Worm (Caenorhabditis elegans) whole organism, midembryonic: Measurements from ENCODE around the gene ugt-44.

Source experiments
- T22C8.4 ChIP-seq: fragments of 200-800 bp; sonication (Bioruptor generic); IDR thresholded peaks from 2 replicates; pipeline ENCODE4 v1.3.6; 2022; ENCODE audit warnings: missing genetic modification characterization, missing compliant biosample characterization
- cog-1 ChIP-seq: sonication (generic microtip); optimal IDR thresholded peaks from 2 replicates; lab custom pipeline; 2016; ENCODE audit warnings: missing genetic modification characterization, missing compliant biosample characterization
- flt-1 ChIP-seq: fragments of 200-800 bp; sonication (Bioruptor generic); IDR thresholded peaks from 2 replicates; pipeline ENCODE4 v1.3.6; 2022; ENCODE audit warnings: missing genetic modification characterization, missing compliant biosample characterization
- klf-2 ChIP-seq: fragments of 200-800 bp; sonication (Bioruptor generic); conservative IDR thresholded peaks from 2 replicates; pipeline ENCODE4 v1.3.6; 2022; ENCODE audit warnings: missing genetic modification reagents, missing genetic modification characterization, missing compliant biosample characterization
- med-1 ChIP-seq: sonication (generic microtip); optimal IDR thresholded peaks from 2 replicates; lab custom pipeline; 2017; ENCODE audit warnings: missing genetic modification characterization, mild to moderate bottlenecking, missing compliant biosample characterization, antibody characterized with exemption, missing genetic modification reagents; ENCODE audit not compliant: insufficient read depth
- ref-1 ChIP-seq: fragments of 200-800 bp; sonication (Bioruptor generic); conservative IDR thresholded peaks from 2 replicates; pipeline ENCODE4 v1.3.6; 2022; ENCODE audit warnings: missing genetic modification reagents, missing genetic modification characterization, missing compliant biosample characterization
- tab-1 ChIP-seq: fragments of 200-800 bp; sonication (Bioruptor generic); IDR thresholded peaks from 2 replicates; pipeline ENCODE4 v1.3.6; 2022; ENCODE audit warnings: missing genetic modification characterization, missing compliant biosample characterization
- ztf-23 ChIP-seq: fragments of 200-800 bp; sonication (Bioruptor generic); IDR thresholded peaks from 2 replicates; pipeline ENCODE4 v1.3.6; 2022; ENCODE audit warnings: missing genetic modification reagents, missing genetic modification characterization, missing compliant biosample characterization
- ztf-29 ChIP-seq: fragments of 200-800 bp; sonication (Bioruptor generic); IDR thresholded peaks from 2 replicates; pipeline ENCODE4 v1.3.6; 2022; ENCODE audit warnings: missing genetic modification reagents, missing genetic modification characterization, missing compliant biosample characterization

The ugt-44 gene

DNA sequence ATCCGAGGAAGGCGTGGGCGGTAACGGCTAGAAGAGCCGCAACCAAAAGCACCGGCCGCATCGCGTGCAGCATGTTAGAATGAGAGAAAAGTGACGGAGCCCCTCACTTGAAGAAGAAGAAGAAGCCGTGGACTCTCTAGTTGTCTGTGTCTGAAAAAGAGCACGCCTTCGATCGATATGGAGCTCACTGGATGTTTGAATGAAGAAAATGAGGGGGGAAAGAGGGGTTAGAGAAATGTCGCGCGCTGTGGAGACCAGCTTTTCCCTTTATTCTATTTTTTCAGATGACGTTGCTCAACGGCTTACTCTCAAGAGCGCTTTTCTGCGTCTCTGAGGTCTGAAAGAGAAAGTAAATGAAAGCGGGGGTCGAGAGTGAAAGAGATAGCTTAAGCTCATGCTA lies 12.2 kb downstream of the ugt-44 start, which contains the start of gene egl-21:
Gene egl-21, minus strand, starts transcription at position 150 of the 400 bp plus-strand sequence.
- TF ChIP-seq ztf-23 (GFP tag; lab: Robert Waterston, UW), result no peak
- no peak for TF ChIP-seq tab-1 (GFP tag; lab: Robert Waterston, UW)
- TF ChIP-seq med-1, result no peak
- TF ChIP-seq ref-1, result no peak
- TF ChIP-seq klf-2, result no peak
- TF ChIP-seq flt-1 (GFP tag; lab: Robert Waterston, UW), result no peak
- no peak for TF ChIP-seq ztf-29 (GFP tag; lab: Robert Waterston, UW)
- no peak for TF ChIP-seq cog-1
- TF ChIP-seq T22C8.4 (GFP tag; lab: Robert Waterston, UW), result no peak

DNA sequence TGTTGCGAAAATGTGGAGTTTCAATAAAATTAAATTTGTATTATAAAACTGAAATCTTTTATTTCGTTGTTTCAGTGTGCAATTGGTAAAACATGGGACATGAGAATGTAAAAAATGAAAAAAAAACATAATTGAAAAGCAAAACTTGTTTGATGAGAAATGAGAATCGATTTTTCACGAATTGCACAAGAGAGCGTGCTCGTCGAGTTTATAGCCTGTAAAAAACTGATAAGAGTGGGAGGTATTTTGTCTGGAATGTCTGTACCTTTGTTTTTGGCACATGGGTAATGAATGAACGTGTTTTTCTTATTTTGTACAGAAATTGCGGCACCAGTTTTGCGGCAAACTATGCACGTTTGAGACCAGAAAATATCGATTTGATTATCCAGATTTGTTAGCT lies 13.0 kb downstream of the ugt-44 start:
- TF ChIP-seq klf-2 (no peak), cog-1 (no peak), tab-1 (GFP tag; lab: Robert Waterston, UW) (no peak), med-1 (no peak), T22C8.4 (GFP tag; lab: Robert Waterston, UW) (no peak), ztf-29 (GFP tag; lab: Robert Waterston, UW) (no peak), ztf-23 (GFP tag; lab: Robert Waterston, UW) (no peak), ref-1 (no peak), flt-1 (GFP tag; lab: Robert Waterston, UW) (no peak)

DNA sequence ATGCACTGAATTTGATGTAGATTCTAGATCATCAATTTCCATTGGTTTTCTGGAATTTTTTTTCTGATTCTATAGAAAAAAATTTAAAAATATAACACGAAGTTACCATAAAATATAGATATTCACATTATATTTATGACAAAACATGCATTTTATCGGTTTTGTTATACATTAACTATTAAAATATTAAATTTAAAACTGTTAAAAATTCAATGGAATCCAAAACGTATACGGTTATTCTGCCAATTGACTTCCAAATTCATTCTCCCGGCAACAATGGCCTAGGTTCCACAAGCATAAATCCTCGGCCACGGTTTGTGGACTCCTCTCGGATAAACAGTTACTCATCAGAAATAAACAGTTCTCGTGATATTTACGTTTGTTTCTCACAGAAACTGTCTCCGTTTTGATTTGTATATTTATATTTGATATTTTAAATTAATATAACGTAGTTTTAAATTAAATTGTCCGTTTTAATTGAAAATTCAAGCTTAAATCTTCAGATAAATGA lies 14.1 kb downstream of the ugt-44 start, which contains the start of the genes F01D4.5 and ced-5:
Gene F01D4.5, minus strand, starts transcription at position 51 of the 511 bp plus-strand sequence.
Gene ced-5, plus strand, starts transcription at position 504 of the 511 bp plus-strand sequence.
- peak; percentile 64 for TF ChIP-seq cog-1
- TF ChIP-seq med-1, result no peak
- no peak for TF ChIP-seq ref-1
- no peak for TF ChIP-seq klf-2
- no peak for TF ChIP-seq tab-1 (GFP tag; lab: Robert Waterston, UW)
- TF ChIP-seq ztf-29 (GFP tag; lab: Robert Waterston, UW), result no peak
- TF ChIP-seq ztf-23 (GFP tag; lab: Robert Waterston, UW), result peak; percentile 42; the same call in 1 of the 2 replicates
- TF ChIP-seq T22C8.4 (GFP tag; lab: Robert Waterston, UW), result 0 out of 2 replicates have a peak, but pooled peaks have one; percentile 18
- peak; percentile 83 for TF ChIP-seq flt-1 (GFP tag; lab: Robert Waterston, UW)

DNA sequence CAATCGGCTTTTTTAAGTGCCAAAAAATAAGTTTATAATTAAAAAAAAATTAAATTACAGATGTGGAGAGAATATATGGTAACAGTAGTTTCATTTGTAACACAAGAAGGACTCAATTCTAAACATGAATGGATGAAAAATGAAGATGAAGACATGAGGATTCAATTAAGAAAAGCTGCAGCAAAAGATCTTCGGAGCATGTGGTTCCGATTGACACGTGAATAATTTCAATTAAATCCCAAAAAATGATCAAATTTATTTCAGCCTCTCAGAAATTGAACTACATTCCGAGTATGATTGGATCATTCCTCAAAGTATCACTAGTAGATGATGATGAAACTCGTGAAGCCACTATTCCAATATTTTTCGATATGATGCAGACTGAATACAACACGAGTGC lies 19.9 kb downstream of the ugt-44 start:
- TF ChIP-seq ztf-23 (GFP tag; lab: Robert Waterston, UW) (no peak), tab-1 (GFP tag; lab: Robert Waterston, UW) (no peak), ztf-29 (GFP tag; lab: Robert Waterston, UW) (no peak), ref-1 (no peak), med-1 (no peak), klf-2 (no peak)

DNA sequence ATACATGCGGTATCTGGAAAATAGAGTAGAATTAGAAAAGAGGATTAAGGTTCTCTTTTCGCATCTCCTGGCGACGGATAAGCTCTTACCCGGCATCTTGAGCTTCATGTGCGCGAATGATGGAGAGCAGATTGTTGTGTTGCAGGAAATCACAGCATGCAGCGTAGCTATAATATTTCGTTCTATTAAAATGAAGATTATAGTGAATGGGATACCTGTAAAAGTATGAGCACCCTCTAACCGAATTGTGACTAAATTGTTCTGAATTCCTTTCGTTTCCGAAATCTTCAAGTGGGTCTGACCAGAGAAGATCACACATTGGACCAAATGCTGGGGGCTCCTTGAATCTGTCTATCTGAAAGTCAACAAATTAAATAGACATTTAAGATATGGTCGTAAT lies 28.9 kb downstream of the ugt-44 start:
- TF ChIP-seq ztf-23 (GFP tag; lab: Robert Waterston, UW) (no peak), ref-1 (no peak), tab-1 (GFP tag; lab: Robert Waterston, UW) (no peak), T22C8.4 (GFP tag; lab: Robert Waterston, UW) (no peak)

DNA sequence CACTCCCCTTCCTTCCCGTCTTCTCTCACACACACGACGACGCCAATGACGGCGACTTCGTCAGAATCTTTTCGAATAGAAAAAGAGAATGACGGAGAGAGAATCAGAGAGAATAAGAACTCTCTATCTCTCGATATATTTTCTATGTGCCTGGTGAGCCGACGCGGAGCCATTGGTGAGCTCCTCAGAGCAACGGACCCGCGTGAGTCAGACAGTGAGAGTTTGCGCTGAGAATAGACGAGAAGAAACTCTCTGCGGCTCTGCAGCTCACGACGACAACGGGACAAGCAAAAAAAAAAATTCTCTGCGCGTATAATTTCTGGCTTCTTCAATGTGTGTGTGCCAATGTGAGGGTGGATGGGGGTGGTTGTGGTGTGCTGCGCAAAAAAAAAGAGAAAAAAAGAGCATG lies 30.4 kb downstream of the ugt-44 start:
- no peak for TF ChIP-seq cog-1
- 0 out of 2 replicates have a peak, but pooled peaks have one; percentile 43 for TF ChIP-seq ztf-23 (GFP tag; lab: Robert Waterston, UW)

DNA sequence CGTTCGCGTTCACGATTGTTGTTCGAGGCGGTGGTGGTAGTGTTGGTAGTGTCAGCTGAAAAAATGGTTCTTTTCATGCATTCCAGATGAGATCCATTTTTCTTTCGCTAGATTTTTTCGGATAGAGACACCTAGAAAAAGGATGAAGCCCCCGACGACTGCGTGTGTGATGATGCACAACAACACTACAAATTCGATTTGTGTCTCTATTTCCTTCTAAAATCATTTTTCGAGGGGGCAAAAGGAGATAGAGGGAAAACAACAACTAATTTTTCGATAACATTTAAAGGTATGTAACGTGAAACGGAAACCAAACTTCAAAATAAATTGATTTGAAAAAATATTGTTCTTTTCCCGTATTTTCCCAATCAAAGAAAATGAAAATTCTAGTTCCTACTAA lies 30.9 kb downstream of the ugt-44 start:
- TF ChIP-seq ztf-23 (GFP tag; lab: Robert Waterston, UW) (no peak), ztf-29 (GFP tag; lab: Robert Waterston, UW) (no peak), klf-2 (no peak), med-1 (no peak), ref-1 (no peak), T22C8.4 (GFP tag; lab: Robert Waterston, UW) (no peak), cog-1 (no peak), flt-1 (GFP tag; lab: Robert Waterston, UW) (no peak), tab-1 (GFP tag; lab: Robert Waterston, UW) (no peak)

DNA sequence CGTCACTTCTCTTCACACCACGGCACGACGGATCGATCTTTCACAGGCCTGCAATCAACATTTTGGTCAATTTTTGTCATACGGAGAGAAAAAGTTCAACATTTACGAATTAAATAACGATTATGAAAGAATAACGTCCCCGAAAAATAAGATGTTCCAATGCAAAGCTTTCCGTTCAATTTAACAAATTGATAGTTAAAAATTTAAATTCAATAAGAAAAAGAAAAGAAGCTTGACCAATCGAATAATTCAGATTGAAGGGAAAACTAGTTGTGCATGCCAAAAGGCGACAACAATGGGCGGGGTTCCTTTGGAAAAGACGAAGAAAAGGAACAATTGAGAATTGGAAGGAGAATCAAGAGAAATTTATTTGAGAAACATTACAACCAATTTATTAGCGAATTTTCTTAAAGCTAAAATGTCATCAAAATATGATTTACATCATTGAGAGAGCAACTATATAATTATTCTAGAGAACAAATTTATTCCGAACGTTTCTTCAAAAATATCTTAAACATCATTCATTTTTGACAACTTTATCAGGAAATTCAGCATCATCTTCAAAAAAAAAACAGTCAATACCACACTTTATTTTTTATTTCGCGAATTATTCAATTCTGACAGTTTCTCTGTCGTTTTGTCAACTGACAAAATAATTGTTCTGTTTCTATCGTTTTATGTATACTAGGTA lies 32.2 kb downstream of the ugt-44 start, which contains the start of gene tax-6:
Gene tax-6, minus strand, starts transcription at position 51 of the 691 bp plus-strand sequence.
- TF ChIP-seq cog-1 (no peak), klf-2 (no peak)

DNA sequence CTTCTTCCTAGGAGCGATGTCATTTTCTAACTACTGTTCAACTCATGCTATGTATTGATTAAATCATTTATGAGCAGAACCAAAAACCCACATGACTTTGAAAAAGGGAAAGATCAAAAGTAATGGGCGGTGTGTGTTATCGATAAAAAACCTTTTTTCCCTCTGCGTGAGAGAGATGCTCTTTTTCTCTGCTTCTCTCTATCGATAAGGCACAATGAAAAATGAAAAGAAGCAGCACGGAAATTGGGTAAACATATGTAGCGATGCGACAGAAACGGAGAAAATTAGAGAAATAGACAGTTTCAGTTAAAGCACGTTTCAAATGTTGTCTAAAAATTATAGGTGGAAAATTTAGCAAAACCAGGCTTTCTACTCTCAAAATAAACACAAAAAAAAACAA lies 32.8 kb downstream of the ugt-44 start:
- TF ChIP-seq tab-1 (GFP tag; lab: Robert Waterston, UW), result no peak
- TF ChIP-seq flt-1 (GFP tag; lab: Robert Waterston, UW), result no peak
- TF ChIP-seq ztf-29 (GFP tag; lab: Robert Waterston, UW), result no peak
- no peak for TF ChIP-seq klf-2
- no peak for TF ChIP-seq T22C8.4 (GFP tag; lab: Robert Waterston, UW)
- TF ChIP-seq ztf-23 (GFP tag; lab: Robert Waterston, UW), result no peak
- no peak for TF ChIP-seq med-1
- TF ChIP-seq ref-1, result no peak
- TF ChIP-seq cog-1, result no peak

DNA sequence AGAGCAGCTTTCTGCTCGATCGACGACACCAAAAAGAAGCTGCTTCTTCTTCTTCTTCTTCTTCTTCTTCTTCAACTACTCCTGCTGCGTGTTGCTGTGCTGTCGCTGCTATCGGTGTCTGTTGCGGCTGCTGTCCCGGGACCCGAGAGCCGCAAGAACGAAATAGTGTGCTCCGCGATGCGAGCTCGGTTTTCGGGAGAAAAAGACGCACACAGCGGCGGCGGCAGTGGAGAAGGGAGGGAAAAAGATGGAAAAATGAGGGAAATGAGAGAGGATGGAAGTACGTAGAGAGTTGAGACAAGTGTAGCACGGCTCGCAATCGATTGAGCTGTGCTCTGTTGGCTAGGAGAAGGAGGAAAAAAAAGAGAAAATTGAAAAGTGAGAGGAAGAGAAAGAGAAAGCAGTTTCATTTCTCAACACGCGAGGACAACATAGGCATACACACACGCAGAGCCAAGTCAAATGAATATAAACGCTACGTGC lies 34.2 kb downstream of the ugt-44 start:
- TF ChIP-seq ref-1 (no peak), T22C8.4 (GFP tag; lab: Robert Waterston, UW) (peak; percentile 75), cog-1 (peak; percentile 38)

DNA sequence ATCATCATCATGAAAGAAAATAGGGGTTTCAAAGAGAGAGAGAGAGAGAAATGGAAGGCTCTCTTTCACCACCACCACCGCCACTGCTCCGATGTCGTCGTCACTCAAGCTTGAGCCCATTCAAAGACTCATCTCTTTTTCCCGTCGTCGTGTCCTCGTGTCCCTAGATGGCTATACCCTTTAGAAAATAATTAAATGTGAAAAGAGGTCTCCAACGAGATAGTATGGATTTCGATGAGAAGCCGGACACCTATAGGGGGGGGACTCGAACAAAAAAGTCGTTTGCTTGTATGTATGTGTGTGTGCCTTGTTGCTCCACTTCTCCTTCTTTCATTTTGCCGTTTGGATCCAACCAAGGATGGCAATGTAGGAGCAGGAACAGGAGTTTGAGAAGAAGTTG lies 35.5 kb downstream of the ugt-44 start:
- TF ChIP-seq tab-1 (GFP tag; lab: Robert Waterston, UW) (no peak), ztf-23 (GFP tag; lab: Robert Waterston, UW) (no peak), ref-1 (no peak), T22C8.4 (GFP tag; lab: Robert Waterston, UW) (no peak), ztf-29 (GFP tag; lab: Robert Waterston, UW) (no peak), med-1 (no peak), flt-1 (GFP tag; lab: Robert Waterston, UW) (0 out of 2 replicates have a peak, but pooled peaks have one; percentile 11)
